Worm (Caenorhabditis elegans): ENCODE measurements around the gene F17C11.12.

Gene F17C11.12

ce11 chrV:10937294-10937693 is 574 bp upstream of the F17C11.12 start (continued):
- TF ChIP-seq daf-16 (GFP tag; optimal IDR thresholded peaks at IDR 0.05): no peak
- TF ChIP-seq daf-16 (tag; optimal IDR thresholded peaks at IDR 0.05): peak; percentile 22
- no peak for TF ChIP-seq lin-1 (GFP tag; IDR thresholded peaks at IDR 0.05)
- no peak for TF ChIP-seq ctbp-1 (GFP tag; IDR thresholded peaks at IDR 0.05)
- TF ChIP-seq lin-38 (GFP tag; IDR thresholded peaks at IDR 0.05): 0 out of 2 replicates have a peak, but pooled peaks have one; percentile 23
- no peak for TF ChIP-seq sdz-12 (GFP tag; optimal IDR thresholded peaks at IDR 0.05)
- peak; percentile 23 for TF ChIP-seq hlh-11 (tag; optimal IDR thresholded peaks at IDR 0.05)
- no peak for TF ChIP-seq D1046.2 (GFP tag; IDR thresholded peaks at IDR 0.05)
- TF ChIP-seq mes-2 (tag; optimal IDR thresholded peaks at IDR 0.05; ENCODE audit: poor library complexity, severe bottlenecking): no peak
- TF ChIP-seq lim-7 (GFP tag; IDR thresholded peaks at IDR 0.05): no peak
- TF ChIP-seq zfp-3 (GFP tag; conservative IDR thresholded peaks at IDR 0.05): no peak
- TF ChIP-seq Y48G9A.11 (GFP tag; IDR thresholded peaks at IDR 0.05): no peak
- TF ChIP-seq madf-5 (GFP tag; IDR thresholded peaks at IDR 0.05): no peak
- TF ChIP-seq ces-1 (GFP tag; optimal IDR thresholded peaks at IDR 0.05): peak; percentile 70
- TF ChIP-seq T20F7.1 (GFP tag; optimal IDR thresholded peaks at IDR 0.05): no peak
- TF ChIP-seq nhr-11 (tag; optimal IDR thresholded peaks at IDR 0.05): peak; percentile 22
- no peak for TF ChIP-seq ceh-28 (tag; optimal IDR thresholded peaks at IDR 0.05)
- no peak for TF ChIP-seq nhr-48 (tag; optimal IDR thresholded peaks at IDR 0.05)
- no peak for TF ChIP-seq daf-12 (tag; optimal IDR thresholded peaks at IDR 0.05)
- peak; percentile 65 for TF ChIP-seq dmd-6 (GFP tag; IDR thresholded peaks at IDR 0.05)
- no peak for TF ChIP-seq lin-29 (GFP tag; IDR thresholded peaks at IDR 0.05)
- peak; percentile 93 for TF ChIP-seq ztf-7 (tag; optimal IDR thresholded peaks at IDR 0.05)

ce11 chrV:10932411-10932810 is 4.3 kb downstream of the F17C11.12 start, which contains the start of gene F58B4.5:
Gene F58B4.5 (plus strand): TSS chrV:10932693.
- TF ChIP-seq saeg-2 (GFP tag; IDR thresholded peaks at IDR 0.05) (no peak), nhr-48 (tag; optimal IDR thresholded peaks at IDR 0.05) (peak; percentile 7), pqm-1 (tag; optimal IDR thresholded peaks at IDR 0.05) (peak; percentile 89), dmd-9 (GFP tag; IDR thresholded peaks at IDR 0.05) (no peak), mdl-1 (tag; optimal IDR thresholded peaks at IDR 0.05) (peak in 1 of 2 experiments; percentile 57), dmd-6 (GFP tag; IDR thresholded peaks at IDR 0.05) (peak; percentile 89), F44E2.7 (GFP tag; IDR thresholded peaks at IDR 0.05) (no peak), nhr-102 (tag; optimal IDR thresholded peaks at IDR 0.05) (peak; percentile 3), mxl-3 (GFP tag; optimal IDR thresholded peaks at IDR 0.05) (peak; percentile 32), mxl-2 (GFP tag; conservative IDR thresholded peaks at IDR 0.05) (no peak), hlh-11 (tag; optimal IDR thresholded peaks at IDR 0.05) (peak; percentile 73), snpc-1.2 (GFP tag; IDR thresholded peaks at IDR 0.05) (no peak), set-16 (GFP tag; IDR thresholded peaks at IDR 0.05) (no peak), unc-39 (tag; optimal IDR thresholded peaks at IDR 0.05) (no peak), dpl-1 (GFP tag; optimal IDR thresholded peaks at IDR 0.05) (no peak), vab-7 (GFP tag; IDR thresholded peaks at IDR 0.05) (no peak), aha-1 (tag) (peak; percentile 61), lin-39 (tag; optimal IDR thresholded peaks at IDR 0.05) (no peak), duxl-1 (tag; optimal IDR thresholded peaks at IDR 0.05; ENCODE audit: poor library complexity) (no peak), hlh-30 (tag; optimal IDR thresholded peaks at IDR 0.05; ENCODE audit: insufficient read depth) (peak; percentile 17), daf-16 (GFP tag; optimal IDR thresholded peaks at IDR 0.05) (no peak), daf-16 (tag; optimal IDR thresholded peaks at IDR 0.05) (peak; percentile 49), F37D6.2 (tag; optimal IDR thresholded peaks at IDR 0.05) (no peak), hmg-1.1 (GFP tag; IDR thresholded peaks at IDR 0.05) (no peak), lin-13 (GFP tag; optimal IDR thresholded peaks at IDR 0.05) (no peak), T20F7.1 (GFP tag; optimal IDR thresholded peaks at IDR 0.05) (peak; percentile 14), nhr-28 (tag; optimal IDR thresholded peaks at IDR 0.05) (peak; percentile 34), hif-1 (tag; optimal IDR thresholded peaks at IDR 0.05) (no peak), skn-1 (tag; optimal IDR thresholded peaks at IDR 0.05) (no peak), F10B5.3 (tag; optimal IDR thresholded peaks at IDR 0.05) (no peak), nhr-76 (tag; optimal IDR thresholded peaks at IDR 0.05) (no peak), mdt-29 (GFP tag; IDR thresholded peaks at IDR 0.05) (no peak)

All from whole organism, L4 larva.